Worm (Caenorhabditis elegans): ENCODE results near the gene mut-15.

The mut-15 gene

ce11 chrV:15020229-15020628 is 17.9 kb downstream of the mut-15 start, which contains the start of gene F14H8.2:
Gene F14H8.2 (minus strand): TSS chrV:15020329.
- no peak for TF ChIP-seq ztf-11 (tag; optimal IDR thresholded peaks at IDR 0.05)
- no peak for TF ChIP-seq crh-2 (tag; optimal IDR thresholded peaks at IDR 0.05)
- TF ChIP-seq skn-1 (tag; optimal IDR thresholded peaks at IDR 0.05): no peak
- TF ChIP-seq nhr-25 (tag; optimal IDR thresholded peaks at IDR 0.05): no peak
- no peak for TF ChIP-seq ztf-4 (tag; optimal IDR thresholded peaks at IDR 0.05)
- no peak for TF ChIP-seq mdl-1 (tag; optimal IDR thresholded peaks at IDR 0.05)
- TF ChIP-seq nhr-129 (tag; optimal IDR thresholded peaks at IDR 0.05): no peak
- TF ChIP-seq elt-3 (tag; optimal IDR thresholded peaks at IDR 0.05): no peak
- no peak for TF ChIP-seq nhr-6 (tag; optimal IDR thresholded peaks at IDR 0.05)
- no peak for TF ChIP-seq lsy-2 (tag; optimal IDR thresholded peaks at IDR 0.05)
- no peak for TF ChIP-seq nhr-237 (tag; optimal IDR thresholded peaks at IDR 0.05)
- no peak for TF ChIP-seq sma-9 (GFP tag; optimal IDR thresholded peaks at IDR 0.05)
- no peak for TF ChIP-seq sma-9 (tag; optimal IDR thresholded peaks at IDR 0.05)
- no peak for TF ChIP-seq mbf-1 (tag; optimal IDR thresholded peaks at IDR 0.05)
- TF ChIP-seq ceh-16 (tag; optimal IDR thresholded peaks at IDR 0.05): no peak
- TF ChIP-seq ZK546.5 (tag; optimal IDR thresholded peaks at IDR 0.05): no peak
- no peak for TF ChIP-seq blmp-1 (tag; optimal IDR thresholded peaks at IDR 0.05; ENCODE audit: insufficient read depth)
- TF ChIP-seq nhr-23 (tag; optimal IDR thresholded peaks at IDR 0.05): no peak
- TF ChIP-seq zag-1 (tag; optimal IDR thresholded peaks at IDR 0.05): no peak
- no peak for TF ChIP-seq mab-5 (tag; optimal IDR thresholded peaks at IDR 0.05)
- TF ChIP-seq ama-1 (optimal IDR thresholded peaks at IDR 0.05): no peak

DNA sequence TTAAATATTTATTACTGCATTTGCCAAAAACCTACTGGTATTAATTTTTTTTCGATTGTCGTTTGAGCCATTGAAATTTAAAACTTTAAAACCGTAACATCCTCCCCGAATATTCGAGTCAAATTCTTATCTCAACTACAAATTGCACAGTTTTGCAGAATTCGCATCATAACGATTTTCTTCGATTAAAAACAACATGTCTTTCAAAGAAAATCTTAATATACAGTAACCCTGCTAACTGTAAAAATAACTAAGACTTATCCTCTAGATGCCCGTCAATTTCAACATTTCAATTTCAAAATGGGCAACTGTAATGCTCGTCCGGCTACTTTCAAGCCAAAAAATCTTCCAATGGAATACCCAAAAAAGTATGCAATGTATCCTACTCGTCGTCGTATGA is 18.4 kb downstream of the mut-15 start, which contains the start of gene F14H8.5:
Gene F14H8.5 (plus strand): TSS at position 301 of the 400 bp plus-strand sequence.
- TF ChIP-seq snpc-4 (tag; optimal IDR thresholded peaks at IDR 0.05): no peak
- TF ChIP-seq dmd-4 (tag; optimal IDR thresholded peaks at IDR 0.05): no peak
- no peak for TF ChIP-seq blmp-1 (tag; optimal IDR thresholded peaks at IDR 0.05; ENCODE audit: insufficient read depth)
- no peak for TF ChIP-seq ceh-16 (tag; optimal IDR thresholded peaks at IDR 0.05)
- no peak for TF ChIP-seq peb-1 (tag; optimal IDR thresholded peaks at IDR 0.05)
- TF ChIP-seq elt-3 (tag; optimal IDR thresholded peaks at IDR 0.05): no peak
- no peak for TF ChIP-seq ztf-4 (tag; optimal IDR thresholded peaks at IDR 0.05)
- no peak for TF ChIP-seq crh-2 (tag; optimal IDR thresholded peaks at IDR 0.05)
- no peak for TF ChIP-seq nhr-25 (tag; optimal IDR thresholded peaks at IDR 0.05)
- no peak for TF ChIP-seq mab-5 (tag; optimal IDR thresholded peaks at IDR 0.05)
- no peak for TF ChIP-seq ztf-11 (tag; optimal IDR thresholded peaks at IDR 0.05)
- no peak for TF ChIP-seq ceh-82 (tag; optimal IDR thresholded peaks at IDR 0.05)
- TF ChIP-seq unc-39 (tag; optimal IDR thresholded peaks at IDR 0.05): no peak
- TF ChIP-seq lsy-2 (tag; optimal IDR thresholded peaks at IDR 0.05): no peak
- TF ChIP-seq mdl-1 (tag; optimal IDR thresholded peaks at IDR 0.05): no peak
- no peak for TF ChIP-seq ztf-1 (GFP tag; conservative IDR thresholded peaks at IDR 0.05)
- no peak for TF ChIP-seq fos-1 (tag; optimal IDR thresholded peaks at IDR 0.05)

DNA sequence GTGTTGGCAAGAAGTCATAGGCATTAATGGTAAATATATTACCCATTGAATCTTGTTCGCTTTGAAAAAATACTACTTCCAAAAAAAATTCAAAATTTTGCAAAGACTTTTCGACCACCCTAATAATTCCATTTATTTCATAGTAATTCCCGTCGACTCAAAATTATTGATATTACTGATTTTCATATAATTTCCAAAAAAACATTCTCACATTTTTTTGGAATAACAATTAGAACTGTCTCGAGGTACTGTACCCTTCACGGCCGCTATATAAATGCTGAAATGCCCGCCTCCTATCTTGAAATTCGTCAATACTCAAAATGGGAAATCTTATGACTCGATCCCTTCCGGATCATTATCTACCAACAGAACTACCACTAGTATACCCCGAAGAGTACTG is 21.2 kb downstream of the mut-15 start, which contains the start of gene F14H8.4:
Gene F14H8.4 (plus strand): TSS at position 301 of the 400 bp plus-strand sequence.
- no peak for TF ChIP-seq ama-1 (optimal IDR thresholded peaks at IDR 0.05)
- TF ChIP-seq nhr-12 (tag; optimal IDR thresholded peaks at IDR 0.05): no peak
- no peak for TF ChIP-seq aly-2 (tag; optimal IDR thresholded peaks at IDR 0.05)
- no peak for TF ChIP-seq lin-39 (tag; optimal IDR thresholded peaks at IDR 0.05)
- TF ChIP-seq elt-1 (tag; optimal IDR thresholded peaks at IDR 0.05): no peak
- TF ChIP-seq nhr-11 (tag; optimal IDR thresholded peaks at IDR 0.05): no peak
- TF ChIP-seq alr-1 (tag; optimal IDR thresholded peaks at IDR 0.05): no peak
- no peak for TF ChIP-seq unc-55 (GFP tag; optimal IDR thresholded peaks at IDR 0.05)
- TF ChIP-seq skn-1 (tag; optimal IDR thresholded peaks at IDR 0.05): no peak
- no peak for TF ChIP-seq nhr-6 (tag; optimal IDR thresholded peaks at IDR 0.05)
- TF ChIP-seq sma-9 (GFP tag; optimal IDR thresholded peaks at IDR 0.05): no peak
- TF ChIP-seq sma-9 (tag; optimal IDR thresholded peaks at IDR 0.05): no peak
- no peak for TF ChIP-seq R02D3.7 (tag; optimal IDR thresholded peaks at IDR 0.05)
- TF ChIP-seq ztf-11 (tag; optimal IDR thresholded peaks at IDR 0.05): no peak
- TF ChIP-seq nhr-21 (tag; optimal IDR thresholded peaks at IDR 0.05): no peak
- TF ChIP-seq nhr-77 (tag; optimal IDR thresholded peaks at IDR 0.05): no peak
- TF ChIP-seq nhr-237 (tag; optimal IDR thresholded peaks at IDR 0.05): no peak
- no peak for TF ChIP-seq crh-2 (tag; optimal IDR thresholded peaks at IDR 0.05)
- no peak for TF ChIP-seq mdl-1 (tag; optimal IDR thresholded peaks at IDR 0.05)
- no peak for TF ChIP-seq ceh-82 (tag; optimal IDR thresholded peaks at IDR 0.05)
- no peak for TF ChIP-seq dmd-4 (tag; optimal IDR thresholded peaks at IDR 0.05)

Measured in whole organism, L2 larva.